Fruit fly (Drosophila melanogaster): ENCODE results near the gene Hsp110.
A peak's percentile ranks its signal among the peaks of the same experiment; 100 is the strongest.

Gene Hsp110

dm6 chr3L:14003297-14004040 is 33.4 kb upstream of the Hsp110 start:
- TF ChIP-seq psq (optimal IDR thresholded peaks at IDR 0.05) (peak; percentile 59), Sin3A (optimal IDR thresholded peaks at IDR 0.05) (no peak)

- peak; percentile 97 for TF ChIP-seq psq (optimal IDR thresholded peaks at IDR 0.05)
- TF ChIP-seq h (optimal IDR thresholded peaks at IDR 0.05), result no peak
Observed at dm6 chr3L:14004041-14004407, 32.8 kb upstream of the Hsp110 start.

dm6 chr3L:14004963-14005458 is 31.8 kb upstream of the Hsp110 start:
- TF ChIP-seq h (optimal IDR thresholded peaks at IDR 0.05), result no peak
- TF ChIP-seq psq (optimal IDR thresholded peaks at IDR 0.05), result peak; percentile 44

- TF ChIP-seq Sin3A (optimal IDR thresholded peaks at IDR 0.05), result no peak
- no peak for TF ChIP-seq ttk (optimal IDR thresholded peaks at IDR 0.05)
- no peak for TF ChIP-seq insv (optimal IDR thresholded peaks at IDR 0.05)
- TF ChIP-seq psq (optimal IDR thresholded peaks at IDR 0.05), result no peak
- no peak for TF ChIP-seq Myc (optimal IDR thresholded peaks at IDR 0.05)
- no peak for TF ChIP-seq h (optimal IDR thresholded peaks at IDR 0.05)
Observed at dm6 chr3L:14005627-14006287, 31.1 kb upstream of the Hsp110 start.

- no peak for TF ChIP-seq psq (optimal IDR thresholded peaks at IDR 0.05)
- TF ChIP-seq Myc (optimal IDR thresholded peaks at IDR 0.05), result no peak
- TF ChIP-seq insv (optimal IDR thresholded peaks at IDR 0.05), result no peak
- no peak for TF ChIP-seq Sin3A (optimal IDR thresholded peaks at IDR 0.05)
- TF ChIP-seq ttk (optimal IDR thresholded peaks at IDR 0.05), result no peak
- no peak for TF ChIP-seq h (optimal IDR thresholded peaks at IDR 0.05)
Observed at dm6 chr3L:14006704-14007126, 30.1 kb upstream of the Hsp110 start.

- TF ChIP-seq psq (optimal IDR thresholded peaks at IDR 0.05) (no peak), ttk (optimal IDR thresholded peaks at IDR 0.05) (no peak), Myc (optimal IDR thresholded peaks at IDR 0.05) (no peak), Sin3A (optimal IDR thresholded peaks at IDR 0.05) (no peak), insv (optimal IDR thresholded peaks at IDR 0.05) (no peak), h (optimal IDR thresholded peaks at IDR 0.05) (no peak)
Observed at dm6 chr3L:14025736-14026135, 11.1 kb upstream of the Hsp110 start.

- no peak for TF ChIP-seq ttk (optimal IDR thresholded peaks at IDR 0.05)
- TF ChIP-seq h (optimal IDR thresholded peaks at IDR 0.05), result no peak
- TF ChIP-seq Myc (optimal IDR thresholded peaks at IDR 0.05), result no peak
- no peak for TF ChIP-seq psq (optimal IDR thresholded peaks at IDR 0.05)
- TF ChIP-seq Sin3A (optimal IDR thresholded peaks at IDR 0.05), result no peak
- no peak for TF ChIP-seq insv (optimal IDR thresholded peaks at IDR 0.05)
Observed at dm6 chr3L:14027549-14027948, 9.3 kb upstream of the Hsp110 start.

dm6 chr3L:14028485-14029384 is 8.1 kb upstream of the Hsp110 start, which contains the start of gene Ptip:
TSS of gene Ptip (minus strand) at chr3L:14029121.
- TF ChIP-seq insv (optimal IDR thresholded peaks at IDR 0.05), result no peak
- TF ChIP-seq h (optimal IDR thresholded peaks at IDR 0.05), result no peak
- TF ChIP-seq Myc (optimal IDR thresholded peaks at IDR 0.05), result no peak
- TF ChIP-seq Sin3A (optimal IDR thresholded peaks at IDR 0.05), result no peak
- TF ChIP-seq ttk (optimal IDR thresholded peaks at IDR 0.05), result no peak
- no peak for TF ChIP-seq psq (optimal IDR thresholded peaks at IDR 0.05)

dm6 chr3L:14031171-14032126 is 5.4 kb upstream of the Hsp110 start, which contains the start of the genes CG6650 and endos:
TSS of gene CG6650 (plus strand) at chr3L:14031450.
TSS of gene endos (minus strand) at chr3L:14031706.
- TF ChIP-seq Sin3A (optimal IDR thresholded peaks at IDR 0.05), result no peak

- TF ChIP-seq h (optimal IDR thresholded peaks at IDR 0.05) (no peak), Myc (optimal IDR thresholded peaks at IDR 0.05) (no peak), Sin3A (optimal IDR thresholded peaks at IDR 0.05) (no peak), ttk (optimal IDR thresholded peaks at IDR 0.05) (no peak), insv (optimal IDR thresholded peaks at IDR 0.05) (no peak), psq (optimal IDR thresholded peaks at IDR 0.05) (no peak)
Observed at dm6 chr3L:14034476-14034875, 2.3 kb upstream of the Hsp110 start, which contains the start of gene CG6661. TSS of gene CG6661 (plus strand) at chr3L:14034776.
